Worm (Caenorhabditis elegans) whole organism, midembryonic: ENCODE data around the gene F31E3.6.

Experiments used
- T22C8.4 ChIP-seq: fragments of 200-800 bp; sonication (Bioruptor generic); IDR thresholded peaks from 2 replicates; pipeline ENCODE4 v1.3.6; 2022; ENCODE audit warnings: missing genetic modification characterization, missing compliant biosample characterization
- flt-1 ChIP-seq: fragments of 200-800 bp; sonication (Bioruptor generic); IDR thresholded peaks from 2 replicates; pipeline ENCODE4 v1.3.6; 2022; ENCODE audit warnings: missing genetic modification characterization, missing compliant biosample characterization
- klf-2 ChIP-seq: fragments of 200-800 bp; sonication (Bioruptor generic); conservative IDR thresholded peaks from 2 replicates; pipeline ENCODE4 v1.3.6; 2022; ENCODE audit warnings: missing genetic modification reagents, missing genetic modification characterization, missing compliant biosample characterization
- ref-1 ChIP-seq: fragments of 200-800 bp; sonication (Bioruptor generic); conservative IDR thresholded peaks from 2 replicates; pipeline ENCODE4 v1.3.6; 2022; ENCODE audit warnings: missing genetic modification reagents, missing genetic modification characterization, missing compliant biosample characterization
- tab-1 ChIP-seq: fragments of 200-800 bp; sonication (Bioruptor generic); IDR thresholded peaks from 2 replicates; pipeline ENCODE4 v1.3.6; 2022; ENCODE audit warnings: missing genetic modification characterization, missing compliant biosample characterization
- ztf-23 ChIP-seq: fragments of 200-800 bp; sonication (Bioruptor generic); IDR thresholded peaks from 2 replicates; pipeline ENCODE4 v1.3.6; 2022; ENCODE audit warnings: missing genetic modification reagents, missing genetic modification characterization, missing compliant biosample characterization
- ztf-29 ChIP-seq: fragments of 200-800 bp; sonication (Bioruptor generic); IDR thresholded peaks from 2 replicates; pipeline ENCODE4 v1.3.6; 2022; ENCODE audit warnings: missing genetic modification reagents, missing genetic modification characterization, missing compliant biosample characterization

ce11 chrIII:6935269-6936017, 46.4 kb upstream of the F31E3.6 start, which contains the start of the genes F57B9.8 and coq-2:
- TF ChIP-seq flt-1 = no peak
- TF ChIP-seq T22C8.4 (GFP tag; lab: Robert Waterston, UW) = no peak
- no peak for TF ChIP-seq ztf-23
- no peak for TF ChIP-seq klf-2 (GFP tag; lab: Robert Waterston, UW)
- TF ChIP-seq tab-1 (GFP tag; lab: Robert Waterston, UW) = no peak
- TF ChIP-seq ref-1 (GFP tag; lab: Robert Waterston, UW) = no peak
- no peak for TF ChIP-seq ztf-29
